Worm (Caenorhabditis elegans) whole organism, dauer: ENCODE measurements around the gene F40A3.7.

Source experiments
- unc-62 ChIP-seq: sonication (generic microtip); optimal IDR thresholded peaks from 2 replicates; lab custom pipeline; 2017; ENCODE audit warnings: missing biosample characterization, missing genetic modification reagents, missing genetic modification characterization

F40A3.7 gene

DNA sequence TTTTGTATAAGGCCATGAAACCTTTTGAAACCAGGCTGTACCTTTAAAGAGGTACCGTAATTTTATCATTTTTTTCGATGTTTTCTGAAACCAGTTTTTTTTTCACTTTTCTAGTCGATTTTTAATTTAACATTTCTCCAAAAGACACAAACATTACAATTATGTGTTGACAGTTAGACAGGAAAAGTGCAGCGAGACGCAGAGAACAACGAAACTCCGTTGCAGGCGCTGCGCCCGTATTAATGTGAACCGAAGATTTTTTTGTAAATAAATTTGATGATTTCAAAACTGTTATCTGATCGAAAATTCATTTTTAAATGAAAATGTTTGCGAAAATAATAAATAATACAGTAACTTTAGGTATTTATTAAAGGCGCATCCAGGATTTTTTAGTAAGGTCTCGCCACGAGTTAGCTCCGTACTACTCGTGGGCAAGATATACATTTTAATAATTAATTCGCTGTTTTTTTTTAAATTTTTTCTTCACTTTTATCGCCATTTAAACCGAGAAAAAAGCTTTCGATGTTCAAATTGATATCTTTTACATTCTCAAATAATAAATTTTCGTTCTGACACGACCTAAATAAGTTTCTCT is 22.7 kb downstream of the F40A3.7 start, which contains the start of gene F40A3.3:
Gene F40A3.3 (plus strand): TSS at position 564 of the 595 bp plus-strand sequence.
- no peak for TF ChIP-seq unc-62 (GFP tag; lab: Kevin White, UChicago)

DNA sequence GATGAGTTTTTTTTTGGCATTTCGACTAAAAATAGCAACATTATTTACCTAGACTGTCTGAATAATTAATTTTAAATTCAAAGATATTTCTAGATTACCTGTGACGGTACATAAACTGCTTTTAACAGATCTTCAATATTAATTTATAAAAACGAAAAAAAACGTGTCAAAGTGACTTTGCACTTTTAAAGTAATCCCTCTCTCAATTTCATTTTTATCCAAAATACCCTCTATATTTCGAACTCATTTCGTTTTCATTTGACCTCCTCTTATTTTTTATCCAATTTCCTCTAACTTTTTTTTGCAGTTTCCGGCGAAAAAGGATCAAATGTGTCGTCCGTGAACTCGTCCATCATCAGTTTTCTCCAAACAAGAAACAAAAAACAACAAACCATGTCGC is 24.2 kb downstream of the F40A3.7 start, which contains the start of gene F40A3.4:
Gene F40A3.4 (plus strand): TSS at position 301 of the 400 bp plus-strand sequence.
- TF ChIP-seq unc-62 (GFP tag; lab: Kevin White, UChicago): no peak

DNA sequence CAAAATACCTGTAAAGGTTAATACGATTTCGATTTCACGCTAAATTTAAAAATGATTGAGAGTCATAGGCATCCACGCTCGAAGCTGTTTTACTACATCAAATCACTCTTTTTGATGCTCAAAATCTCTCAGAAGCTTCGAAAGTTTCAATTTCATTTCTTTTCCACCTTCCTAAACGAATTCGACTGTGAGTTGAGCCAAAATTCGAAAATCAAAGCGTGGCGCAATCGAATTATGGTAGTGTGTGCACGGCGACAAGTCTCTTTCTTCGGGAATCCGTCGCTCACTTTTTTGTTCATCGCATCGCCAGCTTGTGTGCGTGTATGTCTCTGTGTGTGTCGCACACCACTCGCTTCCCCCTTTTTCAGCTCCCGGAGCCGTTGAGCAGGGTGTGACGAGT is 26.7 kb downstream of the F40A3.7 start:
- no peak for TF ChIP-seq unc-62 (GFP tag; lab: Kevin White, UChicago)

DNA sequence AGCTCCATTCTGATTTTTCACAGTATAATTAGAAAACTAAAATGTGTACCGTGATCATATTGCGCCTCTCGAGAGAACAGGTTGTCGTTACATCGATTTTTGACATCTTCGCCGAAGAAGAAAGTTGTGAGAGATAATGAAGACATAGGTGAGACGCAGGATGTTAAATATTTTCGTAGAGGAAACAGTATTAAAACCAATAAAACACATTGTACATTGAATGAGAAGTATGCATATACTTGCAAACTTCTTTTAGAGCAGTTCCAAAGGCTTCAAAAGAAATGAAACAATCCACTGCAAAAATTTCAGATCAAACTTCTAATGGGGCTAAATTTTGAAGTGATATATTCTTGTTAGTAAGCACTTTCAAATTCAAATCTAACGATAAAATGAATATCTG is 29.0 kb downstream of the F40A3.7 start, which contains the start of gene nipi-4:
Gene nipi-4 (minus strand): TSS at position 101 of the 400 bp plus-strand sequence.
- TF ChIP-seq unc-62 (GFP tag; lab: Kevin White, UChicago): no peak

DNA sequence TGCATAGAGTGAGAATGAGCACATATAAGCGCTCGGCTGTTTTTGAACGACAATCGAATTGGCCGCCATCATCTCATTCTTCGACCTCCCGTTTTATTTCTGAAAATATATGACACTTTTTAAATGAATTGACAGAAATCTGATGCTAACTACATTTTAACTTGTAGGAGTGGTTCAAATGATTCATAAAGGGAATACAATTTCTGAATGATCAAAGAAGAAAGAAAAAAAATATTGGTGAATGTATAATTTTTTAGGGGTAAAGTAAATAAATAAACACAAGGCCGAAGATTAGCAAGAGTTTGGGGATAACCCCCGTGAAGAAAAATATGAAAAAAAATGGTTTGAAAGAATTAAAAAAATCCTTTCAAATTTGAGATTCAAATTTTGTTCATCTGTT is 35.0 kb downstream of the F40A3.7 start, which contains the start of gene C37C3.11:
Gene C37C3.11 (minus strand): TSS at position 101 of the 400 bp plus-strand sequence.
- TF ChIP-seq unc-62 (GFP tag; lab: Kevin White, UChicago): no peak

DNA sequence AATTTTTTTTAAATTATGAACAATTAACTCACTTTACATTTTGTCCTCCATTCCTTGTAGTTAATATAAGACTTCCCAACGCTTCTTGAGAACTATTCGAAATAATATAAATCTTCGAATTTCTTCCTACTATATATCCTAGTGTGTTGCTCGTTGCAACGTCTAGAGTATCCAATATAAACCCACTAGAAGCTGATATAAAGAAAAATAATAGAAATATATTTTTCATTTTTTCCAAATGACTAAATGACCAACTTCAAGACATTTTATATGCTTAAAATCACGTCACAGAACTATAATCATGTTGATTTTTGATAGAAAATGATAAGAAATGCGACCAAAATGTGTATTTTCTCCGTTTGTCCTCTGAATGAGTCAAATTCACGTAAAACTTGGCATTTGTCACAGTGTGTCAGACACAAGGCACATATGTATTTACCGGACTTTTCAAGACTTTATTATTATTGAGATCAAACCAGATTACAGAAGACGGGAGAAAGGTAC is 36.6 kb downstream of the F40A3.7 start, which contains the start of gene C37C3.10:
Gene C37C3.10 (minus strand): TSS at position 51 of the 504 bp plus-strand sequence.
- no peak for TF ChIP-seq unc-62 (GFP tag; lab: Kevin White, UChicago)

DNA sequence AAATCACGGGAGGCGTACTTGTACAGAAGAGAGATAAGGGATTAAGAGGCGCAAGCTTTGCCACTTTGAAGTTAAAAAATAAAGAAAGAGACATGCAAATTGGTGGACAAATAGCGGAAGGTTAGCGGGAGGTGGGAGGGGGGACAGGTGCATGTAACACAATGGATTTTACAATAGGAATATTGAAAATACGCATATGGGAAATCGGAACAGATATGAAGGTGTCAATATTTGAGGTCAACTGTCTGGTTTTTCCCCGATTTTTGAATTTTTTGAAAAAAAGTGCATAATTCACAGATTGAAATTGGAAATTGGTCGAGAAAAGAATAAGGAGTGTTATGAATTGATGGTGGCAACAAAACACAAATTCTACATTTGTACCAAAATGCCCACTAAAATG is 37.9 kb downstream of the F40A3.7 start, which contains the start of gene C37C3.17:
Gene C37C3.17 (minus strand): TSS at position 101 of the 400 bp plus-strand sequence.
- TF ChIP-seq unc-62 (GFP tag; lab: Kevin White, UChicago): no peak

DNA sequence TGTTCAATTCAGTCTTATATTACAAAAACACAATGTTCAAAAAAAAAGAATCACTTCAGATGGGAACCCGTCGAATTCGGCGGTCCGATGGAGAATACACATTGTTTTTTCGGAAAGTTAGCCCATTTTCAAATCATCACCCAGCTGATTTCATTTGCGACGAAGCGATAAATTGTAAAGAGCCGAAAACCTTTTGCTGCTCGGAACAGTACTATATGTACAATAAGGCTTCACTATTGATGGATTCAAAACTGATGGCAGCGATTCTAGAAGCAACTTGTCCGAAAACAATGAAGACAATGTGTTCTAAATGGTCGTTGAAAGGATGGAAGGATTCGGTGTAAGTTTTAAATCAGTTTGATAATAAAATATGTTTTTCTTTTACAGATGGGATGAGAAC is 41.7 kb downstream of the F40A3.7 start, which contains the start of gene C37C3.1:
Gene C37C3.1 (plus strand): TSS at position 33 of the 400 bp plus-strand sequence.
- TF ChIP-seq unc-62 (GFP tag; lab: Kevin White, UChicago): no peak

DNA sequence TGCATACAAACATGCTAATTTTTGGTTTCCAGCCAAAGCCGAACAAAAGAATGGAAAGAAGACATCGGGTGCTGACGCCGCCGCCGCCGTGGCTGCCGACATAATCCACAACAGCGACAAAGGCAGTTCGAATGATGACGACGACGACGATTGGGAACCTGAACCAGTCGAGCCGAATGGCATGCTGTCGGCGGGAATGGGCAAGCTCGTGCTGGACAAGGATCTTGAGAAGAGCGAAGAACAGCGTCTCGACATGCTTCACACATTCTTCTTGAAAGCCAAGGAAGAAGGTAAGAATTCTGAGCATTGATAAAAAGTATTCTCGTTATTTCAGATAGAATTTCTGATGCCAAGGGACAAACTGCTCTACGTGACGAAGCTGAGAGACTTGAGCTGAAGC is 43.0 kb downstream of the F40A3.7 start:
- no peak for TF ChIP-seq unc-62 (GFP tag; lab: Kevin White, UChicago)

DNA sequence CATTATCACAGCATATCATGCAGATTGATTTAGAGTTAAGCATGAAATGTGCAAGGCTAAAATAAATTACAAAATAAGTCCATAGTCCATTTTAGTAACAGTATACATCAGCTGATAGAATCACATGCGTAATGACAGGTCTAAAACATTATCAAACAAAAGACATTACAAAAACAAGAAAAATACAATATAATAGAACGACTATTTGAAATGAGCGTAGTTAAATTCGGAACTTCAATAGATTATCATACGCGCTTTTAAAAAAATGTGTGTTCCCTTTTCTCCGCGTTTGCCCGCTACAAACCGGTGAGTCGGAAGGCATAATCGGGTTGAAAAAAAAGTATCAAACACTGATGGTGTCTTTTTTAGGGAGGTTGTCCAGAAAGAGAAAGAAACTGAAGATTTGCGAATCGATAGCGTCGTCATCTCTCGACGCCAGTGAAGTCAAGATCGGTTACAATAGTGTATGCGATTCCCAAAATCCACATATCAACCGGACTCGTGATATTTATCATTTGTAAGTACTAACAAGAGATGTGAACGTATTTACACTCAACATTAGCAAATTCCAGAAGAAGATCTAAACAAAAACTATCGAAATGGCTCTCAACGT is 44.2 kb downstream of the F40A3.7 start, which contains the start of gene C37C3.2:
Gene C37C3.2 (plus strand): TSS at position 563 of the 613 bp plus-strand sequence.
- no peak for TF ChIP-seq unc-62 (GFP tag; lab: Kevin White, UChicago)

DNA sequence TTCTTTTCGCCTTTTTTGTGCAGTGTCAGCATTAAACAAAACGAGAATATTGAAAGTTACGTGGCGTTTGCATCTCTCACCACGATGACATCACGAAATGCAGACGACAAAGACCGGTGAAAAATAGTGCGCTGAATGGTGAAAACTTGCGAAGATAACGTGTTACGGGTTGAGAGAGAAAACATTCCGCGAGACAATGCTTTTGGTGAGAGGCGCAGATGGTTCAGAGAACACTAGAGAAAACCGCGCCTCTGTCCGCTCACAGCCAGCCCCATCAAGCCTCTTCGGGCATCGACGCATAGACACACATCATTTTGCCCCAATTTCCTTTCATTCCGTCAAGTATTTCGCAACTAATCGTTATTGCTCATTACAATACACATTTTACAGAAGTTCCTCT is 45.1 kb downstream of the F40A3.7 start, which contains the start of the genes C37C3.9 and C37C3.18:
Gene C37C3.9 (minus strand): TSS at position 98 of the 400 bp plus-strand sequence.
Gene C37C3.18 (plus strand): TSS at position 391 of the 400 bp plus-strand sequence.
- no peak for TF ChIP-seq unc-62 (GFP tag; lab: Kevin White, UChicago)

DNA sequence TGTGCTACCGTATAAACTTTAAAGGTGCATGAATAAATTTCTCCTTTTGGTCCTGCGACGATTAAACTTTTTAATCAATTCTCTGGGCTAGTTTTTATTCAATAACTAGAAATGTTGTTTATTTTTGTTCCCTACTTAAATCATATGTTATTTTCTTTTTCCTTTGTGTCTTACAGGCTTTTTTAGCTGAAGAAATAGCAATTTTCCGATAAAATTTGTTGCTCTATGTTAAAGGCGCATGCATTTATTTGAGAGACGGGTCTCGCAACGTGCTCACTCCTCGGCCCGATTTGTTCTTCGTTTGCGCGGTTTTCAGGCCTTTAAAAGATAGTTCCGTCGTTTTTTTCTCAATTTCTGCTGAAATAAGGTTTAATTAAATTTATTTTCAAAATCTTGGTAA is 45.8 kb downstream of the F40A3.7 start:
- TF ChIP-seq unc-62 (GFP tag; lab: Kevin White, UChicago): no peak

DNA sequence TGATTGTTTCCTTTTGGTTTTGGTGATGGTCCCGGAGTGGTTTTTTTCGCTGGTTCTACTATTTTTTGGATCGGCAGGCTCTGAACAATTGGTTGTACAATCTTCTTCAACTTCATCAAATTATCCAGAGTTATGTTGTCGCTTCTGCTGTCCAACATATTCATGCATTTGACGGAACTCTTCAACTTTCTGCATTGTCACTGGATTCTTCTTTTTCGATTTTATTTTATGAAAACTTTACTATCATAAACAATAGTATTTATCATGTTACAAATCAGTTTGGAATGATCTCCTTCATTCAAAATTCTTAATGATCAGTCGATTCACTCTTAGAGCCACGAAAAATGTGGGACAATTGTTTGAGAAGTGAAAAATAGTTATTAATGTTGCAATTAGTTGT is 47.6 kb downstream of the F40A3.7 start:
- no peak for TF ChIP-seq unc-62 (GFP tag; lab: Kevin White, UChicago)

DNA sequence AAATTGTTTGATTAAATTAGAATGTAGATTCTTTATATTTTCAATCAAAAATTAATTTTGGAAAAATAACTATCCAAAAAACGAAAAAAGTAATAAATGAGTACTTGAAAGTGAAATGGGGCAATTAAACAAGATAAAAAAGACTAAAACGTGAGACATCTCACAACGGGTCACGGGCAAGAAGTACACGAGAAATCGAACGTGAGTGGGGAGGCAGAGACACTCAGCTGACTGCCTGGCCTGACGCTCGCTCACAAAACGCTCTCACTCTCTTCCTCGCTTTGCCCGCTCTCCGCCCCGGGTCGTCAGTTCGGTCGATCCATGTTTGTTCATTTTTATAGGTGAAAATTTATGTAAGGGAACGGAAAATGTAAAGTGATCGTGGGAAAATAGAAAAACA is 51.4 kb downstream of the F40A3.7 start:
- no peak for TF ChIP-seq unc-62 (GFP tag; lab: Kevin White, UChicago)

DNA sequence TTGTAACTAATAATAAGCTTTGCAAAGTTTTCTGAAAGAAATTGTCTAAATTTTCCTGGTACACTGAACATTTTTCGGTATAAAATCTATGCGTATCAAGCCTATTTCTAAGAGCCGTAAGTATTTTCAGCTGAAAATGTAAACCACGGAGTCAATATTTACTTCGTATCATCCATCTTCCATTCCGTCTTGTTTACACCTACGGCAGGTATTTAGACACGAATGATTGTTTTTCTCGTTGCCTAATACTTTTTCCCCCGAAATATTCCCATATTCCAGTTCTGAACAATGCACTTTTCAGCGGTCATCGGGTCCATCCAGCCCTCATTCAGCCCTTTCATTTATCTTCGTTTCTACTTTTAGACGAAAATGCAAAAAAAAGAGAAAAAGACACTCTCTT is 52.0 kb downstream of the F40A3.7 start:
- no peak for TF ChIP-seq unc-62 (GFP tag; lab: Kevin White, UChicago)

DNA sequence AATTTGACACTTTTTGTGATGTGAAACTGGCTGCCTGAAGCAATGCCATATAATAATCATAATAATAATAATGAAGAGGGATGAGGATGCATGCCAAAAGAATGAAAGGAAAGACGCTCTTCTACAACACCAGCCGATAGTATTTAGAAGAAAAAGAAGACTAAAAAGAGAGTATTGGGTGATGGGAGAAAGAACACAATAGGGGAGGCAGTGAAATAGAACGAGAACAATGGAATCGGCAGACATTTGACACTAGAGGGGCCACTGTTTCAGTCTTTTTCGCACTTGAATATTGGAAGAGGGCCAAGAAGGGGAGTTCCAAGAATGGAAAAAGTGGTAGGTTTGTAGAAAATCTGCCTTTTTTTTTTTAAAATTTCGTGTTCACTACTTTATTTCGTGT is 52.5 kb downstream of the F40A3.7 start, which contains the start of gene memo-1:
Gene memo-1 (minus strand): TSS at position 2 of the 400 bp plus-strand sequence.
- no peak for TF ChIP-seq unc-62 (GFP tag; lab: Kevin White, UChicago)
